Fruit fly (Drosophila melanogaster): ENCODE data around the gene CG6763.
A peak's percentile ranks its signal among the peaks of the same experiment; 100 is the strongest.

Gene CG6763

DNA sequence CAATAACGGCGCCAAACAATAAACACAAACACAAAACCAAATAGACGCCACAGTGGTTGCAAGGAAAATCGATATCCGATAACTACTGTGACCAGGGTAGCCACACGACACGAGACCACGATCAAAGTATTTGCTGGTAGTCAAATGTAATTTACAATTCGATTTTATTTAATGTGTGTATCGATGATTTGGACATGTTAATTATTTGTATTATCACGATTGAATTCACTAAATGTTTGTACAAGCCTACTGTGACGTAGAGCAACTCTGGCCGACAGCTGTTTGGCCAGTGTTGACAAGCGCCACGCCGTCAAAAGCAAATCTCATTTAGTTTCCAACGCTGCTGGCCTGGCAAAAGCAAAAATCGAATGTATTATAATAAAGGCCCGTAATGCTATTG is 32.5 kb upstream of the CG6763 start, which contains the start of the genes Rad60 and EloA (continued):
- TF ChIP-seq vnd (GFP tag; IDR thresholded peaks at IDR 0.05; ENCODE audit: partially characterized antibody) (peak; percentile 41; the same call in 1 of the 3 replicates), gcm2 (GFP tag; optimal IDR thresholded peaks at IDR 0.05) (peak; percentile 71), CG15269 (tag; optimal IDR thresholded peaks at IDR 0.05) (peak; percentile 68), CG30020 (tag; optimal IDR thresholded peaks at IDR 0.05) (peak; percentile 65), CG8359 (GFP tag; optimal IDR thresholded peaks at IDR 0.05; ENCODE audit: borderline replicate concordance) (peak; percentile 45), MESR4 (GFP tag; optimal IDR thresholded peaks at IDR 0.05) (peak; percentile 86), insv (GFP tag; optimal IDR thresholded peaks at IDR 0.05) (peak in 1 of 2 experiments; percentile 57), CG11085 (GFP tag; IDR thresholded peaks at IDR 0.05) (no peak), HLH3B (GFP tag; IDR thresholded peaks at IDR 0.05) (peak; percentile 52), nerfin-1 (tag; optimal IDR thresholded peaks at IDR 0.05) (peak; percentile 53), CG10267 (tag; optimal IDR thresholded peaks at IDR 0.05) (peak; percentile 99), CG1792 (GFP tag; optimal IDR thresholded peaks at IDR 0.05) (peak; percentile 73), Ssrp (tag; optimal IDR thresholded peaks at IDR 0.05) (peak; percentile 24), CG12299 (tag; optimal IDR thresholded peaks at IDR 0.05) (peak; percentile 49), CG13894 (tag; optimal IDR thresholded peaks at IDR 0.05) (peak; percentile 70), Meics (GFP tag; optimal IDR thresholded peaks at IDR 0.05) (peak; percentile 55), Asciz (GFP tag; optimal IDR thresholded peaks at IDR 0.05) (peak; percentile 26), H2.0 (GFP tag; IDR thresholded peaks at IDR 0.05) (peak; percentile 69), row (GFP tag; IDR thresholded peaks at IDR 0.05) (peak; percentile 83), br (optimal IDR thresholded peaks at IDR 0.05) (no peak), CG31441 (GFP tag; IDR thresholded peaks at IDR 0.05) (peak; percentile 63), CkIIα-i1 (GFP tag; IDR thresholded peaks at IDR 0.05) (no peak), gro (GFP tag; optimal IDR thresholded peaks at IDR 0.05) (peak; percentile 84), zen (tag; optimal IDR thresholded peaks at IDR 0.05) (peak; percentile 83), CG11560 (tag; IDR thresholded peaks at IDR 0.05) (no peak), tna (GFP tag; IDR thresholded peaks at IDR 0.05; ENCODE audit: partially characterized antibody) (peak; percentile 44; the same call in 1 of the 2 replicates), CG9817 (tag; optimal IDR thresholded peaks at IDR 0.05) (peak; percentile 68), CG32767 (GFP tag; IDR thresholded peaks at IDR 0.05) (peak; percentile 61; the same call in 1 of the 2 replicates), sr (GFP tag; IDR thresholded peaks at IDR 0.05) (no peak), CG9437 (GFP tag; optimal IDR thresholded peaks at IDR 0.05) (peak; percentile 44), CG16815 (GFP tag; optimal IDR thresholded peaks at IDR 0.05) (peak; percentile 38), CG2199 (GFP tag; IDR thresholded peaks at IDR 0.05) (peak; percentile 71; the same call in 1 of the 3 replicates), HmgZ (tag; optimal IDR thresholded peaks at IDR 0.05) (peak; percentile 91), CG13424 (tag; optimal IDR thresholded peaks at IDR 0.05) (peak; percentile 66), CG7987 (GFP tag; optimal IDR thresholded peaks at IDR 0.05) (peak; percentile 16), CG2889 (GFP tag; IDR thresholded peaks at IDR 0.05) (0 out of 3 replicates have a peak, but pooled peaks have one; percentile 45), PHDP (tag; optimal IDR thresholded peaks at IDR 0.05) (peak; percentile 71), CG17612 (GFP tag; IDR thresholded peaks at IDR 0.05) (no peak), eve (GFP tag; optimal IDR thresholded peaks at IDR 0.05) (no peak), CG18599 (GFP tag; optimal IDR thresholded peaks at IDR 0.05) (peak; percentile 78), gfzf (GFP tag; optimal IDR thresholded peaks at IDR 0.05) (peak; percentile 31), D19B (GFP tag; optimal IDR thresholded peaks at IDR 0.05) (peak; percentile 20), zfh2 (GFP tag; optimal IDR thresholded peaks at IDR 0.05) (peak; percentile 85), CG13296 (GFP tag; optimal IDR thresholded peaks at IDR 0.05) (peak; percentile 58), CG4707 (GFP tag; optimal IDR thresholded peaks at IDR 0.05) (no peak), nerfin-2 (GFP tag; IDR thresholded peaks at IDR 0.05; ENCODE audit: partially characterized antibody) (peak; percentile 67), CG12155 (GFP tag; optimal IDR thresholded peaks at IDR 0.05) (peak; percentile 82), cad (GFP tag; optimal IDR thresholded peaks at IDR 0.05) (no peak), CG14860 (GFP tag; IDR thresholded peaks at IDR 0.05; ENCODE audit: partially characterized antibody) (peak; percentile 65), CG9932 (GFP tag; IDR thresholded peaks at IDR 0.05) (peak; percentile 77)

Measured in whole organism, embryonic.